Fruit fly (Drosophila melanogaster) whole organism, wandering third instar larva: Measurements from ENCODE around the gene Mics1.
A peak's percentile ranks its signal among the peaks of the same experiment; 100 is the strongest.

ENCODE experiments used
- Abd-B ChIP-seq: fragments of >200 bp; optimal IDR thresholded peaks from 2 replicates; lab custom pipeline; 2017; ENCODE audit warnings: missing biosample characterization, missing genetic modification characterization
- CG32264 ChIP-seq: fragments of 200-800 bp; sonication (Bioruptor generic); optimal IDR thresholded peaks from 2 replicates; lab custom pipeline; 2016; ENCODE audit warnings: missing biosample characterization, missing genetic modification characterization
- CG9705 ChIP-seq: fragments of 200-800 bp; sonication (Bioruptor generic); optimal IDR thresholded peaks from 2 replicates; lab custom pipeline; 2018; ENCODE audit warnings: missing biosample characterization, mild to moderate bottlenecking, missing genetic modification characterization
- CrebA ChIP-seq: fragments of 200-800 bp; sonication (Bioruptor generic); optimal IDR thresholded peaks from 2 replicates; lab custom pipeline; 2016; ENCODE audit warnings: missing biosample characterization, mild to moderate bottlenecking, missing genetic modification characterization, borderline replicate concordance
- Dfd ChIP-seq: fragments of >200 bp; optimal IDR thresholded peaks from 2 replicates; lab custom pipeline; 2017; ENCODE audit warnings: missing biosample characterization, missing genetic modification characterization
- Dif ChIP-seq: fragments of 200-275, 200-300 bp; sonication (Bioruptor generic); optimal IDR thresholded peaks from 2 replicates; lab custom pipeline; 2018; ENCODE audit warnings: missing biosample characterization, missing genetic modification characterization; ENCODE audit not compliant: partially characterized antibody
- GATAd ChIP-seq: sonication (Bioruptor generic); optimal IDR thresholded peaks from 2 replicates; lab custom pipeline; 2016; ENCODE audit warnings: missing biosample characterization, missing genetic modification characterization
- HLH106 ChIP-seq: fragments of 200-800 bp; optimal IDR thresholded peaks from 3 replicates; lab custom pipeline; 2019; ENCODE audit warnings: missing biosample characterization, mild to moderate bottlenecking, missing genetic modification characterization, moderate library complexity
- Hnf4 ChIP-seq: fragments of 200-800 bp; sonication (Bioruptor generic); optimal IDR thresholded peaks from 2 replicates; lab custom pipeline; 2016; ENCODE audit warnings: missing biosample characterization, mild to moderate bottlenecking, missing genetic modification characterization
- Hr78 ChIP-seq: fragments of >200 bp; optimal IDR thresholded peaks from 2 replicates; lab custom pipeline; 2017; ENCODE audit warnings: missing biosample characterization, missing genetic modification characterization
- Hr83 ChIP-seq: fragments of 200-300 bp; sonication (Bioruptor generic); optimal IDR thresholded peaks from 2 replicates; lab custom pipeline; 2016; ENCODE audit warnings: missing biosample characterization, mild to moderate bottlenecking, missing genetic modification characterization, moderate library complexity; ENCODE audit not compliant: poor library complexity, severe bottlenecking
- Jra ChIP-seq: sonication (Bioruptor generic); optimal IDR thresholded peaks from 2 replicates; lab custom pipeline; 2016; ENCODE audit warnings: missing biosample characterization, missing genetic modification characterization
- Mio ChIP-seq: sonication (Bioruptor generic); optimal IDR thresholded peaks from 2 replicates; lab custom pipeline; 2016; ENCODE audit warnings: missing biosample characterization, missing genetic modification characterization
- Myc ChIP-seq: fragments of >200 bp; optimal IDR thresholded peaks from 2 replicates; lab custom pipeline; 2017
- N ChIP-seq: fragments of >200 bp; optimal IDR thresholded peaks from 2 replicates; lab custom pipeline; 2018; ENCODE audit warnings: missing biosample characterization, missing external identifiers, missing genetic modification characterization
- OdsH ChIP-seq: fragments of 200-800 bp; sonication (Bioruptor generic); optimal IDR thresholded peaks from 2 replicates; lab custom pipeline; 2016; ENCODE audit warnings: missing biosample characterization, mild to moderate bottlenecking, missing genetic modification characterization
- Rel ChIP-seq, 2 experiments: fragments of 200-800 bp; sonication (Bioruptor generic) in 1 of 2; optimal IDR thresholded peaks; 2 replicates in 1 of 2; 3 replicates in 1 of 2; lab custom pipeline; 2016 to 2019; ENCODE audit warnings: mild to moderate bottlenecking in 2 of 2, missing biosample characterization in 2 of 2, missing genetic modification characterization in 2 of 2, moderate library complexity in 1 of 2
- Sp1 ChIP-seq: fragments of 200-800 bp; sonication (Bioruptor generic); optimal IDR thresholded peaks from 3 replicates; lab custom pipeline; 2019; ENCODE audit warnings: missing biosample characterization, mild to moderate bottlenecking, missing genetic modification characterization, moderate library complexity
- Vsx2 ChIP-seq: fragments of 200-300, 225-300 bp; sonication (Bioruptor generic); optimal IDR thresholded peaks from 2 replicates; lab custom pipeline; 2018; ENCODE audit warnings: missing biosample characterization, missing genetic modification characterization; ENCODE audit not compliant: partially characterized antibody
- br ChIP-seq: fragments of 200-800 bp; sonication (Bioruptor generic); optimal IDR thresholded peaks from 2 replicates; lab custom pipeline; 2016; ENCODE audit warnings: missing biosample characterization, missing genetic modification characterization
- brk ChIP-seq: fragments of 200-800 bp; sonication (Bioruptor generic); optimal IDR thresholded peaks from 2 replicates; lab custom pipeline; 2016; ENCODE audit warnings: missing biosample characterization, mild to moderate bottlenecking, missing genetic modification characterization
- dl ChIP-seq, 2 experiments: fragments of 175-275, 200-275 bp in 1 of 2; fragments of 200-275 bp in 1 of 2; sonication (Bioruptor generic); optimal IDR thresholded peaks; lab custom pipeline; 2018; ENCODE audit warnings: mild to moderate bottlenecking in 2 of 2, missing biosample characterization in 2 of 2, missing genetic modification characterization in 2 of 2, moderate library complexity in 2 of 2; ENCODE audit not compliant: partially characterized antibody in 2 of 2, insufficient read depth in 1 of 2
- dmrt93B ChIP-seq: fragments of 200-800 bp; sonication (Bioruptor generic); optimal IDR thresholded peaks from 2 replicates; lab custom pipeline; 2018; ENCODE audit warnings: missing biosample characterization, mild to moderate bottlenecking, missing genetic modification characterization
- dsf ChIP-seq: sonication (Bioruptor generic); optimal IDR thresholded peaks from 2 replicates; lab custom pipeline; 2016; ENCODE audit warnings: missing biosample characterization, missing genetic modification characterization, borderline replicate concordance
- ey ChIP-seq: fragments of 200-800 bp; sonication (Bioruptor generic); optimal IDR thresholded peaks from 2 replicates; lab custom pipeline; 2016; ENCODE audit warnings: missing biosample characterization, missing genetic modification characterization
- foxo ChIP-seq, 2 experiments: fragments of 200-800 bp; sonication (Bioruptor generic); optimal IDR thresholded peaks; 2 replicates in 1 of 2; 3 replicates in 1 of 2; lab custom pipeline; 2016 to 2017; ENCODE audit warnings: missing biosample characterization in 2 of 2, missing genetic modification characterization in 2 of 2
- fru ChIP-seq: fragments of 200-800 bp; sonication (Bioruptor generic); optimal IDR thresholded peaks from 3 replicates; lab custom pipeline; 2016; ENCODE audit warnings: missing biosample characterization, mild to moderate bottlenecking, missing genetic modification characterization
- h ChIP-seq: fragments of 200-800 bp; sonication (Bioruptor generic); optimal IDR thresholded peaks from 3 replicates; lab custom pipeline; 2016; ENCODE audit warnings: missing biosample characterization, mild to moderate bottlenecking, missing genetic modification characterization
- jim ChIP-seq: fragments of 175-275, 200-325 bp; sonication (Bioruptor generic); optimal IDR thresholded peaks from 2 replicates; lab custom pipeline; 2016; ENCODE audit warnings: missing biosample characterization, mild to moderate bottlenecking, missing genetic modification characterization
- lola ChIP-seq: fragments of >200 bp; optimal IDR thresholded peaks from 2 replicates; lab custom pipeline; 2017; ENCODE audit warnings: missing biosample characterization, missing genetic modification characterization
- pan ChIP-seq: fragments of >200 bp; optimal IDR thresholded peaks from 2 replicates; lab custom pipeline; 2017
- psq ChIP-seq: fragments of 200-800 bp; sonication (Bioruptor generic); optimal IDR thresholded peaks from 3 replicates; lab custom pipeline; 2017; ENCODE audit warnings: missing biosample characterization, mild to moderate bottlenecking, missing genetic modification characterization, moderate library complexity
- rgr ChIP-seq: fragments of 200-800 bp; sonication (Bioruptor generic); optimal IDR thresholded peaks from 3 replicates; lab custom pipeline; 2016; ENCODE audit warnings: missing biosample characterization, mild to moderate bottlenecking, missing genetic modification characterization
- sage ChIP-seq: fragments of 200-800 bp; sonication (Bioruptor generic); optimal IDR thresholded peaks from 2 replicates; lab custom pipeline; 2016; ENCODE audit warnings: missing biosample characterization, mild to moderate bottlenecking, missing genetic modification characterization
- sv ChIP-seq: fragments of 200-800 bp; sonication (Bioruptor generic); optimal IDR thresholded peaks from 3 replicates; lab custom pipeline; 2016; ENCODE audit warnings: missing biosample characterization, missing genetic modification characterization
- tai ChIP-seq: sonication (Bioruptor generic); optimal IDR thresholded peaks from 2 replicates; lab custom pipeline; 2016; ENCODE audit warnings: missing biosample characterization, missing genetic modification characterization
- usp ChIP-seq: fragments of >200 bp; optimal IDR thresholded peaks from 2 replicates; lab custom pipeline; 2017; ENCODE audit warnings: missing biosample characterization, missing genetic modification characterization
- woc ChIP-seq: sonication (Bioruptor generic); optimal IDR thresholded peaks from 2 replicates; lab custom pipeline; 2016; ENCODE audit warnings: missing biosample characterization, mild to moderate bottlenecking, missing genetic modification characterization

Mics1 gene

dm6 chr3R:7473767-7474254 lies 28.4 kb downstream of the Mics1 start, which contains the start of gene CG1142:
TSS of gene CG1142 (minus strand) at chr3R:7473781.
- no peak for TF ChIP-seq Hr78 (GFP tag; lab: Kevin White, UChicago)
- TF ChIP-seq HLH106 (tag; lab: Kevin White, UChicago): peak; percentile 99
- TF ChIP-seq Vsx2 (GFP tag; lab: Kevin White, UChicago): no peak
- TF ChIP-seq fru (GFP tag; lab: Kevin White, UChicago): peak; percentile 96
- peak; percentile 88 for TF ChIP-seq Hr83
- TF ChIP-seq Jra: peak; percentile 92
- no peak for TF ChIP-seq dl (GFP tag; optimal IDR thresholded peaks at IDR 0.05; lab: Kevin White, UChicago; ENCODE audit: insufficient read depth in 1 of 2, partially characterized antibody in 2 of 2)
- TF ChIP-seq Dif (GFP tag; lab: Kevin White, UChicago): no peak
- TF ChIP-seq brk: peak; percentile 93
- peak; percentile 95 for TF ChIP-seq tai (GFP tag; lab: Kevin White, UChicago)
- no peak for TF ChIP-seq N (GFP tag; lab: Kevin White, UChicago)
- TF ChIP-seq pan (lab: Kevin White, UChicago): no peak
- TF ChIP-seq CG9705 (GFP tag; lab: Kevin White, UChicago): peak; percentile 96
- TF ChIP-seq psq (GFP tag; lab: Kevin White, UChicago): peak; percentile 94
- no peak for TF ChIP-seq Myc
- TF ChIP-seq dmrt93B (GFP tag; lab: Kevin White, UChicago): peak; percentile 94
- no peak for TF ChIP-seq lola
- TF ChIP-seq sage: peak; percentile 91
- TF ChIP-seq sv (GFP tag; lab: Kevin White, UChicago): peak; percentile 96
- no peak for TF ChIP-seq Abd-B (GFP tag; lab: Kevin White, UChicago)
- peak; percentile 91 for TF ChIP-seq woc (GFP tag; lab: Kevin White, UChicago)
- TF ChIP-seq Sp1: peak; percentile 99
- TF ChIP-seq Mio (GFP tag; lab: Kevin White, UChicago): peak; percentile 84
- peak; percentile 96 for TF ChIP-seq OdsH (GFP tag; lab: Kevin White, UChicago)
- TF ChIP-seq br (GFP tag; lab: Kevin White, UChicago): peak; percentile 95
- TF ChIP-seq CG32264 (GFP tag; lab: Kevin White, UChicago): peak; percentile 89
- TF ChIP-seq CrebA (GFP tag; lab: Kevin White, UChicago): peak; percentile 82
- TF ChIP-seq jim: no peak
- peak; percentile 96 for TF ChIP-seq h
- peak; percentile 13 for TF ChIP-seq Rel (GFP tag; optimal IDR thresholded peaks at IDR 0.05; lab: Kevin White, UChicago)
- peak; percentile 89 for TF ChIP-seq Rel (tag; optimal IDR thresholded peaks at IDR 0.05; lab: Kevin White, UChicago)
- peak; percentile 98 for TF ChIP-seq rgr (GFP tag; lab: Kevin White, UChicago)
- peak; percentile 85 to 97 for TF ChIP-seq foxo (GFP tag; optimal IDR thresholded peaks at IDR 0.05; lab: Kevin White, UChicago)
- TF ChIP-seq Hnf4: peak; percentile 96
- peak; percentile 87 for TF ChIP-seq dsf (GFP tag; lab: Kevin White, UChicago)
- TF ChIP-seq usp (GFP tag; lab: Kevin White, UChicago): no peak
- TF ChIP-seq Dfd (GFP tag; lab: Kevin White, UChicago): peak; percentile 58
- peak; percentile 96 for TF ChIP-seq ey (GFP tag; lab: Kevin White, UChicago)
- TF ChIP-seq GATAd: peak; percentile 89

dm6 chr3R:7471894-7472293 lies 30.3 kb downstream of the Mics1 start:
- TF ChIP-seq pan (lab: Kevin White, UChicago) (no peak), CrebA (GFP tag; lab: Kevin White, UChicago) (peak; percentile 30), Rel (GFP tag; optimal IDR thresholded peaks at IDR 0.05; lab: Kevin White, UChicago) (no peak), Rel (tag; optimal IDR thresholded peaks at IDR 0.05; lab: Kevin White, UChicago) (peak; percentile 82), Myc (peak; percentile 8)
